Worm (Caenorhabditis elegans) whole organism, L2 larva: Measurements from ENCODE around the gene dcs-1.

Source experiments
- aly-2 ChIP-seq: fragments of 150-350 bp; optimal IDR thresholded peaks from 2 replicates; lab custom pipeline; 2014; ENCODE audit warnings: missing biosample characterization, missing genetic modification characterization
- dmd-4 ChIP-seq: sonication (generic microtip); optimal IDR thresholded peaks from 2 replicates; lab custom pipeline; 2017; ENCODE audit warnings: missing biosample characterization, missing genetic modification characterization
- elt-3 ChIP-seq: sonication (generic microtip); optimal IDR thresholded peaks from 2 replicates; lab custom pipeline; 2017; ENCODE audit warnings: missing biosample characterization, missing genetic modification characterization
- nhr-21 ChIP-seq: fragments of 150-350 bp; optimal IDR thresholded peaks from 2 replicates; lab custom pipeline; 2014; ENCODE audit warnings: missing biosample characterization, missing genetic modification characterization
- sma-9 ChIP-seq, 2 experiments: fragments of 150-350 bp in 1 of 2; sonication (generic microtip) in 1 of 2; optimal IDR thresholded peaks; 2 replicates each; lab custom pipeline; 2014 to 2016; ENCODE audit warnings: missing genetic modification characterization in 2 of 2, mild to moderate bottlenecking in 1 of 2, missing biosample characterization in 1 of 2, missing compliant biosample characterization in 1 of 2, missing genetic modification reagents in 1 of 2, moderate library complexity in 1 of 2
- snpc-4 ChIP-seq: fragments of 150-350 bp; optimal IDR thresholded peaks from 2 replicates; lab custom pipeline; 2014; ENCODE audit warnings: missing biosample characterization, missing genetic modification characterization
- unc-55 ChIP-seq: fragments of 150-350 bp; sonication (generic microtip); optimal IDR thresholded peaks from 3 replicates; lab custom pipeline; 2014; ENCODE audit warnings: missing biosample characterization, missing genetic modification reagents, missing genetic modification characterization
- ztf-4 ChIP-seq: fragments of 150-350 bp; optimal IDR thresholded peaks from 2 replicates; lab custom pipeline; 2014; ENCODE audit warnings: missing biosample characterization, missing genetic modification characterization

DNA sequence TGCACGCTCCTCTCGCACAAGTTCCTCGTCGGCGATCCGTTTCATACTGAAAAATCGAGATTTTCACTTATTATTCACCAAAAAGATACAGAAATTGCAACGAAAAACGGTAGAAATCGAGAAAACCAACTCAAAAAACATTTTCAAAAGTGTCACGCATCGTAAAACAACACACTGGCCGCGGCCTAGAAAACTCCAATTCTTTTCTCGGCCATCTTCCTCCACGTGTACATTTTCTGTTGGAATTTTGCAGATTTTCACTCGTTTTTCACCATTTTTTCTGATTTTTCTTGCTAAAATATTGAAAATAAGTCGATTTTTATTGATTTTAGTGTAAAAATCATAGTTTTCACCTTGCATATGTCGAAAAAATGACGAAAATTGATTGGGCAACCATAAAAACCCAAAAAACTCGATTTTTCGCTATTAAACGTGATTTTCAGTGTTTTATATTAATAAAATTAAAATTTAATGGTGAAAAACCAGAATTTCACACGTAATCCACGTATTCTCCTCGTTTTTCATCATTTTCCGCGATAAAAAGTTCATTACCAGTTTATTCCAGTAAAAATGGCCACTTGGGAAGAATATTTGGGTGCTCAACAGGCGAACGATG is at the start of gene dcs-1, which contains the start of gene sec-23:
- TF ChIP-seq elt-3 (tag; lab: Kevin White, UChicago) = no peak
- TF ChIP-seq nhr-21 (tag; lab: Kevin White, UChicago) = no peak
- no peak for TF ChIP-seq sma-9 (GFP tag; optimal IDR thresholded peaks at IDR 0.05; lab: Kevin White, UChicago)
- TF ChIP-seq sma-9 (tag; optimal IDR thresholded peaks at IDR 0.05; lab: Kevin White, UChicago) = no peak
- TF ChIP-seq aly-2 = no peak
- TF ChIP-seq ztf-4 (tag; lab: Kevin White, UChicago) = no peak
- TF ChIP-seq unc-55 = peak; percentile 22
- no peak for TF ChIP-seq dmd-4 (tag; lab: Kevin White, UChicago)
- no peak for TF ChIP-seq snpc-4
